Worm (Caenorhabditis elegans) whole organism, L4 larva: Measurements from ENCODE around the gene rla-2.

Experiments
- ceh-44 ChIP-seq: fragments of 200-800 bp; sonication (Bioruptor generic); IDR thresholded peaks from 2 replicates; pipeline ENCODE4 v1.3.6; 2022; ENCODE audit warnings: missing genetic modification reagents, missing genetic modification characterization, missing compliant biosample characterization
- ceh-82 ChIP-seq: sonication (generic microtip); optimal IDR thresholded peaks from 2 replicates; lab custom pipeline; 2017; ENCODE audit warnings: missing biosample characterization, missing genetic modification characterization
- dve-1 ChIP-seq: sonication (generic microtip); optimal IDR thresholded peaks from 2 replicates; lab custom pipeline; 2017; ENCODE audit warnings: antibody characterized with exemption, mild to moderate bottlenecking, missing genetic modification characterization, missing compliant biosample characterization; ENCODE audit not compliant: insufficient read depth
- fkh-10 ChIP-seq: fragments of 150-350 bp; optimal IDR thresholded peaks from 2 replicates; lab custom pipeline; 2014; ENCODE audit warnings: missing biosample characterization, missing genetic modification reagents, missing genetic modification characterization
- hlh-30 ChIP-seq: sonication (generic microtip); optimal IDR thresholded peaks from 2 replicates; lab custom pipeline; 2017; ENCODE audit warnings: antibody characterized with exemption, mild to moderate bottlenecking, missing genetic modification characterization, missing compliant biosample characterization; ENCODE audit not compliant: insufficient read depth
- lin-38 ChIP-seq: fragments of 200-800 bp; sonication (Bioruptor generic); IDR thresholded peaks from 2 replicates; pipeline ENCODE4 v1.3.6; 2022; ENCODE audit warnings: missing genetic modification reagents, missing genetic modification characterization, missing compliant biosample characterization
- lsy-2 ChIP-seq, 2 experiments: fragments of 150-350 bp in 1 of 2; sonication (generic microtip) in 1 of 2; optimal IDR thresholded peaks; 2 replicates each; lab custom pipeline; 2014 to 2017; ENCODE audit warnings: missing biosample characterization in 2 of 2, missing genetic modification characterization in 2 of 2
- nhr-11 ChIP-seq: fragments of 150-350 bp; optimal IDR thresholded peaks from 2 replicates; lab custom pipeline; 2014; ENCODE audit warnings: missing biosample characterization, missing genetic modification characterization
- nhr-77 ChIP-seq: fragments of 150-350 bp; optimal IDR thresholded peaks from 2 replicates; lab custom pipeline; 2014; ENCODE audit warnings: missing biosample characterization, missing genetic modification characterization

DNA sequence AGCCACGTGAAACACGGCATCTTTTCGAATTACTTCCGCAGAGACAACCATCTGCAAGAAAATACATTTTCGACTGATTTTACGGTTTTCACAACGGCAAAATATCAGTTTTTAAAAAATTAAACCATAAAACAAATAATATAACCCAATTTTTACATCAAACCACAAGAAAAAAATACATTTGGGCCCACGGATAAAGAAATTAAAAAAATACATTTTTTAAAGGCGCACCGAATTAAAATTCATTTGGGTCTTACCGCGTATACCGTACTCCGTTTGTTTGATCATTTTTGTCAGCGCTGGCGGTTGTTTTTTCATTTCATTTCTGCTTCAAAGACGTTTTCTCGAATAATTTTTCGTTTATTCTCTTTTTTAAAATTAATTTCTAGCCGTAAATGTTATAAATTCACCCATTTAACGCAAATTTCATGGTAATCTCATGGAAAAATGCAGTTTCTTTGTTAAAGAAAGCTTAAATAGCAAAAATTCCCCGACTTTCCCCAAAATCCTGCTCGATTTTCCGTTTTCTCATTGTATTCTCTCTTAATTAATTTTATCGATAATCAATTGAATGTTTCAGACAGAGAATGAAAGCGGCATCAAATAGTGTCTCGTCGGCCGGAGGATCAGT is 16.8 kb downstream of the rla-2 start, which contains the start of the genes rec-8 and mex-5:
- TF ChIP-seq nhr-77 (tag; lab: Kevin White, UChicago) (no peak), nhr-11 (tag; lab: Kevin White, UChicago) (no peak), dve-1 (no peak), ceh-44 (GFP tag; lab: Robert Waterston, UW) (no peak), fkh-10 (GFP tag; lab: Kevin White, UChicago) (no peak), lin-38 (GFP tag; lab: Robert Waterston, UW) (no peak), ceh-82 (no peak), lsy-2 (tag; optimal IDR thresholded peaks at IDR 0.05; lab: Kevin White, UChicago) (no peak), hlh-30 (tag; lab: Kevin White, UChicago) (no peak)
